Fruit fly (Drosophila melanogaster) whole organism, adult: Measurements from ENCODE around the gene mus301.

Experiments
- CG12768 ChIP-seq: fragments of 200-800 bp; sonication (Bioruptor generic); optimal IDR thresholded peaks from 2 replicates; lab custom pipeline; 2017; ENCODE audit warnings: missing biosample characterization, missing genetic modification characterization, mild to moderate bottlenecking, moderate library complexity, missing genetic modification reagents
- CG1620 ChIP-seq: fragments of 200-800 bp; sonication (Bioruptor generic); optimal IDR thresholded peaks from 2 replicates; lab custom pipeline; 2016; ENCODE audit warnings: missing biosample characterization, missing genetic modification characterization
- CG33017 ChIP-seq: fragments of 200-800 bp; sonication (Bioruptor generic); optimal IDR thresholded peaks from 2 replicates; lab custom pipeline; 2018; ENCODE audit warnings: missing biosample characterization, mild to moderate bottlenecking, missing genetic modification characterization, moderate library complexity
- CG5204 ChIP-seq: fragments of 200-800 bp; sonication (Bioruptor generic); optimal IDR thresholded peaks from 2 replicates; lab custom pipeline; 2016; ENCODE audit warnings: missing biosample characterization, missing genetic modification characterization
- CG7045 ChIP-seq: fragments of 200-800 bp; sonication (Bioruptor generic); optimal IDR thresholded peaks from 2 replicates; lab custom pipeline; 2017; ENCODE audit warnings: missing biosample characterization, mild to moderate bottlenecking, missing genetic modification characterization
- Crg-1 ChIP-seq: fragments of 200-800 bp; sonication (Bioruptor generic); optimal IDR thresholded peaks from 2 replicates; lab custom pipeline; 2016; ENCODE audit warnings: missing biosample characterization, missing genetic modification characterization
- Hr96 ChIP-seq: fragments of 200-800 bp; sonication (Bioruptor generic); optimal IDR thresholded peaks from 2 replicates; lab custom pipeline; 2016; ENCODE audit warnings: missing biosample characterization, missing genetic modification characterization
- Mnt ChIP-seq: fragments of 200-800 bp; sonication (Bioruptor generic); optimal IDR thresholded peaks from 2 replicates; lab custom pipeline; 2016; ENCODE audit warnings: missing biosample characterization, mild to moderate bottlenecking, missing genetic modification characterization
- bab1 ChIP-seq: fragments of 200-800 bp; sonication (Bioruptor generic); optimal IDR thresholded peaks from 3 replicates; lab custom pipeline; 2019; ENCODE audit warnings: missing biosample characterization, mild to moderate bottlenecking, missing genetic modification characterization, moderate library complexity
- kay ChIP-seq: fragments of 200-800 bp; sonication (Bioruptor generic); peaks from one replicate; lab custom pipeline; 2016; ENCODE audit warnings: missing biosample characterization, missing genetic modification characterization, borderline replicate concordance
- ovo ChIP-seq: fragments of 200-800 bp; sonication (Bioruptor generic); optimal IDR thresholded peaks from 2 replicates; lab custom pipeline; 2016; ENCODE audit warnings: missing biosample characterization, missing genetic modification characterization
- pad ChIP-seq: fragments of 200-800 bp; sonication (Bioruptor generic); optimal IDR thresholded peaks from 3 replicates; lab custom pipeline; 2017; ENCODE audit warnings: missing biosample characterization, missing genetic modification characterization, mild to moderate bottlenecking, moderate library complexity, missing genetic modification reagents
- toe ChIP-seq: fragments of 200-800 bp; sonication (Bioruptor generic); optimal IDR thresholded peaks from 2 replicates; lab custom pipeline; 2016; ENCODE audit warnings: missing biosample characterization, missing genetic modification characterization

DNA sequence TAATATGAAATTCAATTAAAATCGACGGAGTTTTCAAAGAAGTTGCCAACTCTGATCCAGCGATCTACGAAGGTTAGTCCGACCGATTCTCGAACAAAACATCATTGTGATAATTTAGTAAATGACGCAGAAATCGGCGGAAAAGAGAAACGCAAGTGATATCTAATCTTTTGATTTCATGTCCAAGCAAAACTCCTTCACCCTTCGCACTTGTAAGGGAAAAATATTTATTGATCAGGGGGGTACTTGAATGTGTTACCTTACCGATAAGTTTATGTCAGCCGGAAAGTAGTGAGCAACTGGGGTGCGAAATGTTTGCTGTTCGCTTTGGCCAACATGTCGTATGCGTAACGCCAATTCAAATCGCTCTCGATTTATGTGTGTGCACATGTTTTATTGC lies 40.5 kb upstream of the mus301 start:
- TF ChIP-seq bab1 (GFP tag; lab: Kevin White, UChicago) (no peak), CG7045 (GFP tag; lab: Kevin White, UChicago) (no peak), CG12768 (GFP tag; lab: Kevin White, UChicago) (no peak), ovo (GFP tag; lab: Kevin White, UChicago) (no peak), Mnt (GFP tag; lab: Kevin White, UChicago) (no peak), Crg-1 (GFP tag; lab: Kevin White, UChicago) (no peak), CG33017 (no peak), Hr96 (GFP tag; lab: Kevin White, UChicago) (no peak), pad (GFP tag; lab: Kevin White, UChicago) (no peak), toe (GFP tag; lab: Kevin White, UChicago) (no peak), CG5204 (no peak), CG1620 (GFP tag; lab: Kevin White, UChicago) (no peak), kay (GFP tag; lab: Kevin White, UChicago) (no peak)
